Worm (Caenorhabditis elegans): Measurements from ENCODE around the gene T28D6.4.

- TF ChIP-seq ztf-1 (GFP tag; conservative IDR thresholded peaks at IDR 0.05): no peak
- TF ChIP-seq aly-2 (tag; optimal IDR thresholded peaks at IDR 0.05): no peak
- TF ChIP-seq nhr-237 (tag; optimal IDR thresholded peaks at IDR 0.05): no peak
- no peak for TF ChIP-seq nhr-11 (tag; optimal IDR thresholded peaks at IDR 0.05)
Measured at ce11 chrIII:11311466-11311865, 48.8 kb upstream of the T28D6.4 start, which contains the start of gene rab-35.
